Fruit fly (Drosophila melanogaster): ENCODE results near the gene Sgs5.

DNA sequence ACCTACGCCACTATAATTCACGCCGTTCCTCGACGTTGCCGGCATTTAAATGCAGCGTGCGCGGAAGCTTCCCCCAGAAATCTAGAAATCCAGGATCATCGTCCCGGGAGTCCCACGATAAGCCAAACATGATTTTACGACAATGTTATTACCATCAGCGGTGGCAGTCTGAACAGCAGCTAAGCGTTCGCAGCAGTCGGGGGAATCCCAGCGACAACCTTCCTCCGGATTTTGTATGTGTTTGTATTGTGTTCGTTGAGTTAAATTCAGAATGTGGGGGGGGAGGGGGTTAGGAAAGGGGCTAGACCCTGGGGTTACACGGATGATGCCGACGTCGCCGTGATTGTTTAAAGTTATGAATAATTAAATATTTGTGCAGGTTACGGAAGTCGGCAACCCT is 48.9 kb downstream of the Sgs5 start:
- no peak for TF ChIP-seq insv (optimal IDR thresholded peaks at IDR 0.05)
- no peak for TF ChIP-seq Sin3A (optimal IDR thresholded peaks at IDR 0.05)
- TF ChIP-seq psq (optimal IDR thresholded peaks at IDR 0.05): no peak
- no peak for TF ChIP-seq ttk (optimal IDR thresholded peaks at IDR 0.05)
- TF ChIP-seq h (optimal IDR thresholded peaks at IDR 0.05): no peak
- no peak for TF ChIP-seq Myc (optimal IDR thresholded peaks at IDR 0.05)
